Fruit fly (Drosophila melanogaster) whole organism, embryonic: ENCODE data around the gene CG7991.

Source experiments
- BEAF-32 ChIP-seq: fragments of 200-800 bp; sonication (Bioruptor generic); optimal IDR thresholded peaks from 3 replicates; lab custom pipeline; 2017; ENCODE audit warnings: missing biosample characterization, missing genetic modification characterization, mild to moderate bottlenecking, moderate library complexity, missing genetic modification reagents
- BtbVII ChIP-seq: fragments of 200-800 bp; sonication (Bioruptor generic); optimal IDR thresholded peaks from 3 replicates; lab custom pipeline; 2017; ENCODE audit warnings: missing biosample characterization, mild to moderate bottlenecking, missing genetic modification characterization
- CG10654 ChIP-seq: fragments of 200-800 bp; sonication (Bioruptor generic); optimal IDR thresholded peaks from 2 replicates; lab custom pipeline; 2016; ENCODE audit warnings: missing biosample characterization, missing genetic modification characterization
- CG10959 ChIP-seq: fragments of 200-800 bp; sonication (Bioruptor generic); IDR thresholded peaks from 2 replicates; pipeline ENCODE4 v1.3.6; 2022; ENCODE audit warnings: missing biosample characterization, missing genetic modification characterization
- CG12391 ChIP-seq: fragments of 200-800 bp; sonication (Bioruptor generic); optimal IDR thresholded peaks from 3 replicates; lab custom pipeline; 2018; ENCODE audit warnings: missing biosample characterization, mild to moderate bottlenecking, missing genetic modification characterization, moderate library complexity
- CG13624 ChIP-seq: fragments of 200-800 bp; sonication (Bioruptor generic); optimal IDR thresholded peaks from 2 replicates; lab custom pipeline; 2016; ENCODE audit warnings: missing biosample characterization, missing genetic modification characterization
- CG15601 ChIP-seq: fragments of 200-800 bp; sonication (Bioruptor generic); optimal IDR thresholded peaks from 3 replicates; lab custom pipeline; 2019; ENCODE audit warnings: missing biosample characterization, mild to moderate bottlenecking, missing genetic modification characterization, moderate library complexity
- CG16815 ChIP-seq: fragments of 200-800 bp; sonication (Bioruptor generic); optimal IDR thresholded peaks from 3 replicates; lab custom pipeline; 2017; ENCODE audit warnings: missing biosample characterization, mild to moderate bottlenecking, missing genetic modification characterization
- CG17328 ChIP-seq: fragments of 200-800 bp; sonication (Bioruptor generic); IDR thresholded peaks from 2 replicates; pipeline ENCODE4 v1.3.6; 2022; ENCODE audit warnings: missing biosample characterization, missing genetic modification characterization
- CG2116 ChIP-seq: fragments of 200-800 bp; sonication (Bioruptor generic); optimal IDR thresholded peaks from 3 replicates; lab custom pipeline; 2018; ENCODE audit warnings: missing biosample characterization, mild to moderate bottlenecking, missing genetic modification characterization
- CG3065 ChIP-seq: fragments of 200-800 bp; sonication (Bioruptor generic); optimal IDR thresholded peaks from 2 replicates; lab custom pipeline; 2016; ENCODE audit warnings: missing biosample characterization, missing genetic modification characterization
- CG31388 ChIP-seq: fragments of 200-800 bp; sonication (Bioruptor generic); optimal IDR thresholded peaks from 2 replicates; lab custom pipeline; 2016; ENCODE audit warnings: missing biosample characterization, missing genetic modification characterization
- CG3281 ChIP-seq: fragments of 200-800 bp; sonication (Bioruptor generic); optimal IDR thresholded peaks from 3 replicates; lab custom pipeline; 2017; ENCODE audit warnings: missing biosample characterization, mild to moderate bottlenecking, missing genetic modification characterization
- CG3838 ChIP-seq: fragments of 200-800 bp; sonication (Bioruptor generic); optimal IDR thresholded peaks from 3 replicates; lab custom pipeline; 2016; ENCODE audit warnings: missing biosample characterization, missing genetic modification characterization
- CG3847 ChIP-seq: fragments of 200-800 bp; sonication (Bioruptor generic); IDR thresholded peaks from 2 replicates; pipeline ENCODE4 v1.3.6; 2022; ENCODE audit warnings: missing biosample characterization, missing genetic modification characterization
- CG7271 ChIP-seq: fragments of 200-800 bp; sonication (Bioruptor generic); optimal IDR thresholded peaks from 2 replicates; lab custom pipeline; 2018; ENCODE audit warnings: missing biosample characterization, mild to moderate bottlenecking, missing genetic modification characterization, moderate library complexity
- CG7987 ChIP-seq: fragments of 200-800 bp; sonication (Bioruptor generic); optimal IDR thresholded peaks from 2 replicates; lab custom pipeline; 2018; ENCODE audit warnings: missing biosample characterization, mild to moderate bottlenecking, missing genetic modification characterization, moderate library complexity
- CG8924 ChIP-seq: fragments of 200-800 bp; optimal IDR thresholded peaks from 3 replicates; lab custom pipeline; 2019; ENCODE audit warnings: missing biosample characterization, mild to moderate bottlenecking, missing genetic modification characterization, moderate library complexity
- CG9437 ChIP-seq: fragments of 200-800 bp; sonication (Bioruptor generic); optimal IDR thresholded peaks from 2 replicates; lab custom pipeline; 2018; ENCODE audit warnings: missing biosample characterization, mild to moderate bottlenecking, missing genetic modification characterization
- CG9727 ChIP-seq: fragments of 200-800 bp; sonication (Bioruptor generic); optimal IDR thresholded peaks from 3 replicates; lab custom pipeline; 2017; ENCODE audit warnings: missing biosample characterization, mild to moderate bottlenecking, missing genetic modification characterization
- Dip3 ChIP-seq: fragments of 200-800 bp; sonication (Bioruptor generic); optimal IDR thresholded peaks from 3 replicates; lab custom pipeline; 2016; ENCODE audit warnings: missing biosample characterization, missing genetic modification characterization
- H15 ChIP-seq: fragments of 200-800 bp; sonication (Bioruptor generic); IDR thresholded peaks from 3 replicates; pipeline ENCODE4 v1.3.6; 2022; ENCODE audit warnings: missing biosample characterization, missing genetic modification characterization
- Hand ChIP-seq: fragments of 200-800 bp; sonication (Bioruptor generic); optimal IDR thresholded peaks from 2 replicates; lab custom pipeline; 2017; ENCODE audit warnings: mild to moderate bottlenecking, missing biosample characterization, missing genetic modification reagents, missing genetic modification characterization
- Jarid2 ChIP-seq: fragments of 200-800 bp; sonication (Bioruptor generic); optimal IDR thresholded peaks from 3 replicates; lab custom pipeline; 2017; ENCODE audit warnings: mild to moderate bottlenecking, missing biosample characterization, missing genetic modification reagents, missing genetic modification characterization
- Mes4 ChIP-seq: fragments of 200-800 bp; sonication (Bioruptor generic); optimal IDR thresholded peaks from 2 replicates; lab custom pipeline; 2016; ENCODE audit warnings: missing biosample characterization, missing genetic modification characterization
- Opbp ChIP-seq: fragments of 200-800 bp; sonication (Bioruptor generic); IDR thresholded peaks from 3 replicates; pipeline ENCODE4 v1.3.6; 2022; ENCODE audit warnings: missing biosample characterization, missing genetic modification characterization; ENCODE audit not compliant: partially characterized antibody
- Pdp1 ChIP-seq, 2 experiments: fragments of 200-800 bp; sonication (Bioruptor generic); optimal IDR thresholded peaks; 3 replicates each; lab custom pipeline; 2016; ENCODE audit warnings: missing biosample characterization in 2 of 2, missing genetic modification characterization in 2 of 2, mild to moderate bottlenecking in 1 of 2, moderate library complexity in 1 of 2
- Spps ChIP-seq: fragments of 200-800 bp; sonication (Bioruptor generic); optimal IDR thresholded peaks from 2 replicates; lab custom pipeline; 2018; ENCODE audit warnings: missing biosample characterization, mild to moderate bottlenecking, missing genetic modification characterization
- Sry-δ ChIP-seq: fragments of 200-800 bp; sonication (Bioruptor generic); optimal IDR thresholded peaks from 2 replicates; lab custom pipeline; 2016; ENCODE audit warnings: missing biosample characterization, missing genetic modification characterization
- Stat92E ChIP-seq, 3 experiments: fragments of >200 bp in 2 of 3; fragments of 200-800 bp in 1 of 3; sonication (Bioruptor generic) in 1 of 3; optimal IDR thresholded peaks; 2 replicates each; lab custom pipeline; 2017 to 2019; ENCODE audit warnings: missing biosample characterization in 3 of 3, missing genetic modification characterization in 3 of 3, mild to moderate bottlenecking in 1 of 3, moderate library complexity in 1 of 3
- aop ChIP-seq: fragments of 200-800 bp; sonication (Bioruptor generic); IDR thresholded peaks from 2 replicates; pipeline ENCODE4 v1.3.6; 2022; ENCODE audit warnings: missing biosample characterization, missing genetic modification characterization
- cg ChIP-seq: fragments of 200-800 bp; sonication (Bioruptor generic); optimal IDR thresholded peaks from 3 replicates; lab custom pipeline; 2019; ENCODE audit warnings: missing biosample characterization, mild to moderate bottlenecking, missing genetic modification characterization, moderate library complexity
- da ChIP-seq: fragments of 200-800 bp; sonication (Bioruptor generic); optimal IDR thresholded peaks from 2 replicates; lab custom pipeline; 2016; ENCODE audit warnings: missing biosample characterization, missing genetic modification characterization
- dm ChIP-seq: fragments of 200-800 bp; sonication (Bioruptor generic); optimal IDR thresholded peaks from 3 replicates; lab custom pipeline; 2016; ENCODE audit warnings: missing biosample characterization, missing genetic modification characterization
- fru ChIP-seq: fragments of >200 bp; optimal IDR thresholded peaks from 2 replicates; lab custom pipeline; 2017
- her ChIP-seq: fragments of 200-800 bp; sonication (Bioruptor generic); optimal IDR thresholded peaks from 2 replicates; lab custom pipeline; 2016; ENCODE audit warnings: missing biosample characterization, missing genetic modification characterization
- klu ChIP-seq: fragments of 200-800 bp; sonication (Bioruptor generic); IDR thresholded peaks from 2 replicates; pipeline ENCODE4 v1.3.6; 2022; ENCODE audit warnings: missing biosample characterization, missing genetic modification characterization
- luna ChIP-seq: fragments of 200-800 bp; sonication (Bioruptor generic); optimal IDR thresholded peaks from 2 replicates; lab custom pipeline; 2016; ENCODE audit warnings: missing biosample characterization, missing genetic modification characterization
- maf-S ChIP-seq: fragments of 200-800 bp; sonication (Bioruptor generic); optimal IDR thresholded peaks from 2 replicates; lab custom pipeline; 2016; ENCODE audit warnings: missing biosample characterization, missing genetic modification characterization
- mam ChIP-seq: fragments of 200-800 bp; sonication (Bioruptor generic); optimal IDR thresholded peaks from 3 replicates; lab custom pipeline; 2016; ENCODE audit warnings: missing biosample characterization, missing genetic modification characterization
- mld ChIP-seq: fragments of 200-800 bp; sonication (Bioruptor generic); IDR thresholded peaks from 3 replicates; pipeline ENCODE4 v1.3.6; 2022; ENCODE audit warnings: missing biosample characterization, missing genetic modification characterization; ENCODE audit not compliant: partially characterized antibody
- nmo ChIP-seq: fragments of 200-800 bp; sonication (Bioruptor generic); optimal IDR thresholded peaks from 2 replicates; lab custom pipeline; 2018; ENCODE audit warnings: missing biosample characterization, mild to moderate bottlenecking, missing genetic modification characterization, moderate library complexity
- nom ChIP-seq: fragments of 200-800 bp; sonication (Bioruptor generic); optimal IDR thresholded peaks from 2 replicates; lab custom pipeline; 2017; ENCODE audit warnings: missing biosample characterization, missing genetic modification characterization, mild to moderate bottlenecking, moderate library complexity, missing genetic modification reagents
- pan ChIP-seq, 4 experiments: fragments of >200 bp in 3 of 4; fragments of 200-800 bp in 1 of 4; sonication (Bioruptor generic) in 1 of 4; optimal IDR thresholded peaks in 3 of 4; IDR thresholded peaks in 1 of 4; 2 replicates each; pipeline versions ENCODE4 v1.3.6 to Lab custom; 2017 to 2022; ENCODE audit warnings: missing biosample characterization in 2 of 4, missing genetic modification characterization in 2 of 4, mixed read lengths in 1 of 4
- pfk ChIP-seq: fragments of 200-800 bp; sonication (Bioruptor generic); optimal IDR thresholded peaks from 2 replicates; lab custom pipeline; 2018; ENCODE audit warnings: missing biosample characterization, mild to moderate bottlenecking, missing genetic modification characterization, moderate library complexity
- shn ChIP-seq: fragments of 200-800 bp; sonication (Bioruptor generic); optimal IDR thresholded peaks from 3 replicates; lab custom pipeline; 2016; ENCODE audit warnings: missing biosample characterization, missing genetic modification characterization
- sug ChIP-seq: fragments of 200-800 bp; optimal IDR thresholded peaks from 2 replicates; lab custom pipeline; 2019; ENCODE audit warnings: missing biosample characterization, mild to moderate bottlenecking, missing genetic modification characterization, moderate library complexity
- trem ChIP-seq: fragments of 200-800 bp; optimal IDR thresholded peaks from 3 replicates; lab custom pipeline; 2019; ENCODE audit warnings: missing biosample characterization, mild to moderate bottlenecking, missing genetic modification characterization, moderate library complexity
- wor ChIP-seq: fragments of 200-800 bp; sonication (Bioruptor generic); IDR thresholded peaks from 2 replicates; pipeline ENCODE4 v1.3.6; 2022; ENCODE audit warnings: missing biosample characterization, missing genetic modification characterization

Gene CG7991

DNA sequence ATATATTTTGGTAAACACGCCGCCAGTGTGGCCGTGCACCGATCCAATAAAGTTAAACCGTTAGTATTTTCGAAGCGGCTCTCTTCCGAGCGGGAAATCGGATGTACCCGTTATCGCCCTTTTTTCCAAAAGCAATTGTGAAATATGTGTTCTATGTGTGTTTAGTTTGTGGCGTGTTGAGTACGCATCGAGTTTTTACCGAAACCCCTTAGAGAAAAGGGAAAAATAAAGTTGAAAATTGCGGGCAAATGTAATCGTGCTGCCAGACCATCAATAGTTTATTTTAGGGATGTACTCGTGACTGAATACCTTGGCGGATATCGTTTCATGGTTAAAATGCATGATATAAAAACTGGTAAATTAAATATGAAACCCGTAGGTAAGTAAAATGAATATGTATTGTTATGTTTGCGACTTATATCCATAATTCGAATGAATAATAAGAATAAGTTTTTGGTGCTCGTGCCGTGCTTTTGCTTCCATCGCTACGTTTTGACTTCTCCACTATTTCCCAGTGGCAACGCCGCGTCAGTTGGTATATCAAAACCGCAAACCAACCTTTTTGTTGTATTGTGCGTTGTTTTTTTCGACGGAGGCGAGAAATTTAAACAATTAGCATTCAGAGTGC is 35.2 kb upstream of the CG7991 start, which contains the start of the genes Mettl2 and Bgb (continued):
- peak; percentile 78 for TF ChIP-seq trem (tag; lab: Kevin White, UChicago)
- TF ChIP-seq Jarid2 = no peak
- TF ChIP-seq mam = peak; percentile 90
- TF ChIP-seq fru (lab: Kevin White, UChicago) = no peak
- peak; percentile 65 for TF ChIP-seq Spps
- TF ChIP-seq shn (GFP tag; lab: Kevin White, UChicago) = peak; percentile 77
- no peak for TF ChIP-seq pan (optimal IDR thresholded peaks at IDR 0.05; lab: Kevin White, UChicago)
- peak in 1 of 2 experiments; percentile 79 for TF ChIP-seq pan (GFP tag; optimal IDR thresholded peaks at IDR 0.05 in 1 of 2, IDR thresholded peaks at IDR 0.05 in 1 of 2)
- TF ChIP-seq CG9437 (GFP tag; lab: Kevin White, UChicago) = peak; percentile 61
- no peak for TF ChIP-seq CG15601 (tag; lab: Kevin White, UChicago)
- TF ChIP-seq CG16815 (GFP tag; lab: Kevin White, UChicago) = peak; percentile 66
- no peak for TF ChIP-seq Stat92E (GFP tag; optimal IDR thresholded peaks at IDR 0.05; lab: Kevin White, UChicago)
- peak; percentile 83 for TF ChIP-seq nmo (GFP tag; lab: Kevin White, UChicago)
- TF ChIP-seq CG13624 (GFP tag; lab: Kevin White, UChicago) = peak; percentile 78
- peak; percentile 96 for TF ChIP-seq Sry-δ (GFP tag; lab: Kevin White, UChicago)
- no peak for TF ChIP-seq aop
- peak; percentile 62; the same call in 2 of the 3 replicates for TF ChIP-seq Opbp
- no peak for TF ChIP-seq CG3838 (GFP tag; lab: Kevin White, UChicago)
- TF ChIP-seq nom (GFP tag; lab: Kevin White, UChicago) = peak; percentile 9
- peak; percentile 46 for TF ChIP-seq her (GFP tag; lab: Kevin White, UChicago)
- TF ChIP-seq CG3065 = peak; percentile 0
- peak; percentile 72 for TF ChIP-seq CG9727 (GFP tag; lab: Kevin White, UChicago)
- no peak for TF ChIP-seq CG7271 (tag; lab: Kevin White, UChicago)
- TF ChIP-seq Hand (GFP tag; lab: Kevin White, UChicago) = no peak
- no peak for TF ChIP-seq cg (GFP tag; lab: Kevin White, UChicago)
- TF ChIP-seq CG31388 (GFP tag; lab: Kevin White, UChicago) = peak; percentile 43
- TF ChIP-seq CG3847 (GFP tag; lab: Robert Waterston, UW) = peak; percentile 82
- peak; percentile 8 for TF ChIP-seq BtbVII
- peak; percentile 61 for TF ChIP-seq da (GFP tag; lab: Kevin White, UChicago)
- TF ChIP-seq CG8924 = peak; percentile 60
- peak; percentile 35 for TF ChIP-seq dm (GFP tag; lab: Kevin White, UChicago)
- TF ChIP-seq Mes4 (GFP tag; lab: Kevin White, UChicago) = peak; percentile 36
- peak; percentile 68 for TF ChIP-seq CG10654 (GFP tag; lab: Kevin White, UChicago)
- peak; percentile 80 for TF ChIP-seq maf-S (GFP tag; lab: Kevin White, UChicago)
- TF ChIP-seq klu (GFP tag; lab: Robert Waterston, UW) = peak; percentile 86
- TF ChIP-seq CG7987 (GFP tag; lab: Kevin White, UChicago) = no peak
- peak; percentile 89 for TF ChIP-seq BEAF-32 (GFP tag; lab: Kevin White, UChicago)
- peak; percentile 80 for TF ChIP-seq Dip3
- TF ChIP-seq CG3281 (GFP tag; lab: Kevin White, UChicago) = peak; percentile 63
- TF ChIP-seq CG2116 (GFP tag; lab: Kevin White, UChicago) = peak; percentile 53
- TF ChIP-seq CG17328 (GFP tag; lab: Robert Waterston, UW) = peak; percentile 63
- TF ChIP-seq mld (GFP tag; lab: Robert Waterston, UW) = no peak
- peak; percentile 75 for TF ChIP-seq CG12391 (tag; lab: Kevin White, UChicago)
- TF ChIP-seq sug = peak; percentile 76
- no peak for TF ChIP-seq pfk (GFP tag; lab: Kevin White, UChicago)
- peak; percentile 67 for TF ChIP-seq CG10959 (GFP tag; lab: Robert Waterston, UW)
- peak; percentile 53 for TF ChIP-seq wor (GFP tag; lab: Robert Waterston, UW)
- peak in 1 of 2 experiments; percentile 90 for TF ChIP-seq Pdp1 (GFP tag; optimal IDR thresholded peaks at IDR 0.05; lab: Kevin White, UChicago)
- TF ChIP-seq luna (GFP tag; lab: Kevin White, UChicago) = peak; percentile 21
- TF ChIP-seq H15 (GFP tag; lab: Robert Waterston, UW) = peak; percentile 85
